Fruit fly (Drosophila melanogaster): ENCODE results near the gene gudu.

gudu gene

DNA sequence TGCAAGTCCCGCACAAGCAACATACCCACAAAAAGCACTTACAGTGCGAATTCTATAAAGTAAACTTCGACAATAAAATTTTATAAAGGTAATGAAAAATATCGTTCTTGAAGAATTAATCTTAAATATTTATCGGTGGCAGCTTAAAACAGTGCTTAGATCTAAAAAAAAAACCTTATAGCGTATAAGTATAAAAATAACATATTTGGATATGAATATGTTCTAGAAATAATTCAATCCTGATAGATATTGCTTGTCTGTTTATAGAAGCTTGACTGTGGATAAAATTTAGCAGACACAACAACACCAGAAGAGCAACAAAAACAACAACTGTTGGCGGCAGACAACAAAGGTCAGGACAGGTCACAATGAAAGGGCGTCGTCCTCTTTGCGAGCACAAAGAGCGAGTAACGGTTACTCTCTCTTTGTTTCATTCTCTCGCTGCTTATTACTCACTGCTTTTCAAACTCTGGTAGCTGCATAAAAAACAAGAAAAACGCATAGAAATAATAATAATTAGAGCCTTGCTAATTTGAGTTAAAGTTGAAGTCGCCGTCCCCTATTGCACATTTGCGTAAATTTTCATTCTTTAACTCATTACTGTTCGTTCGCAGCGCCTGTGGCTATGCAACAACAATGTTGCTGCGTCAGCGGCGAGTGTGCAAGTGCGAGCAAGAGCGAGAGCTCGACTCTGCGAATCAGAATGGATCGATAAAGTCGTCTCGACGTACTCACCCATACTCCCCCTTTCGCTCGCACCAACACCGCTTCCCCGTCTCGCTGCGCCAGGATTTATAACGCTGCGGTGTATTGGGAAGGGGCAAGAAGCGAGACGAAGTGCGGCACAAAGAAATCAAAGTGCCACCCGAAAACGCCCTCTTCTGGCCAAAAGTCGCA, 31.3 kb downstream of the gudu start:
- TF ChIP-seq net (GFP tag; optimal IDR thresholded peaks at IDR 0.05), result no peak
- TF ChIP-seq CG1621 (tag; optimal IDR thresholded peaks at IDR 0.05), result no peak
- no peak for TF ChIP-seq Eip93F (GFP tag; optimal IDR thresholded peaks at IDR 0.05)
- peak; percentile 69 for TF ChIP-seq Hr39 (GFP tag; optimal IDR thresholded peaks at IDR 0.05)
- TF ChIP-seq ss (GFP tag; optimal IDR thresholded peaks at IDR 0.05), result peak in 1 of 2 experiments; percentile 76
- peak; percentile 89 for TF ChIP-seq esn (GFP tag; optimal IDR thresholded peaks at IDR 0.05)
- TF ChIP-seq CG8119 (GFP tag; IDR thresholded peaks at IDR 0.05), result peak; percentile 67
- TF ChIP-seq salr (GFP tag; optimal IDR thresholded peaks at IDR 0.05), result peak in 1 of 2 experiments; percentile 43
- TF ChIP-seq acj6 (GFP tag; optimal IDR thresholded peaks at IDR 0.05), result peak; percentile 30
- peak; percentile 64 for TF ChIP-seq CG10669 (GFP tag; optimal IDR thresholded peaks at IDR 0.05)
- peak; percentile 31 for TF ChIP-seq CG6854 (GFP tag; optimal IDR thresholded peaks at IDR 0.05)
- no peak for TF ChIP-seq Gug (GFP tag; IDR thresholded peaks at IDR 0.05)
- TF ChIP-seq vri (GFP tag; optimal IDR thresholded peaks at IDR 0.05), result no peak
- peak; percentile 70 for TF ChIP-seq CG34406 (GFP tag; optimal IDR thresholded peaks at IDR 0.05)
- TF ChIP-seq Smox (GFP tag; optimal IDR thresholded peaks at IDR 0.05), result peak; percentile 69
- TF ChIP-seq CG3919 (GFP tag; optimal IDR thresholded peaks at IDR 0.05), result peak; percentile 53
- TF ChIP-seq Lpt (GFP tag; optimal IDR thresholded peaks at IDR 0.05), result no peak
- peak; percentile 77 for TF ChIP-seq CG3032 (tag; optimal IDR thresholded peaks at IDR 0.05)
- peak; percentile 78 for TF ChIP-seq Eip75B (GFP tag; optimal IDR thresholded peaks at IDR 0.05)
- peak; percentile 65 for TF ChIP-seq CG6163 (GFP tag; IDR thresholded peaks at IDR 0.05)
- peak; percentile 58 for TF ChIP-seq Ets96B (tag; optimal IDR thresholded peaks at IDR 0.05)
- no peak for TF ChIP-seq Sox15 (GFP tag; optimal IDR thresholded peaks at IDR 0.05)
- TF ChIP-seq cyc (GFP tag; optimal IDR thresholded peaks at IDR 0.05), result peak; percentile 69
- peak; percentile 87 for TF ChIP-seq dsx (GFP tag; optimal IDR thresholded peaks at IDR 0.05; ENCODE audit: poor library complexity, severe bottlenecking)
- TF ChIP-seq CG11902 (GFP tag; optimal IDR thresholded peaks at IDR 0.05), result peak; percentile 40
- 0 out of 2 replicates have a peak, but pooled peaks have one; percentile 11 for TF ChIP-seq CG11294 (GFP tag; IDR thresholded peaks at IDR 0.05)
- TF ChIP-seq svp (GFP tag), result peak; percentile 95
- peak; percentile 86 for TF ChIP-seq Eip78C (GFP tag)
- TF ChIP-seq achi (GFP tag; optimal IDR thresholded peaks at IDR 0.05), result peak; percentile 77
- TF ChIP-seq CG8319 (GFP tag; optimal IDR thresholded peaks at IDR 0.05), result no peak
- peak; percentile 65 for TF ChIP-seq pdm3 (GFP tag; optimal IDR thresholded peaks at IDR 0.05)
- peak; percentile 79 for TF ChIP-seq Sox102F (GFP tag; optimal IDR thresholded peaks at IDR 0.05)
- peak; percentile 54 for TF ChIP-seq CG32006 (GFP tag; optimal IDR thresholded peaks at IDR 0.05)
- TF ChIP-seq CG7368 (GFP tag; optimal IDR thresholded peaks at IDR 0.05), result no peak
- TF ChIP-seq spab (GFP tag; optimal IDR thresholded peaks at IDR 0.05), result peak; percentile 15
- peak; percentile 64 for TF ChIP-seq CG6808 (GFP tag; optimal IDR thresholded peaks at IDR 0.05)
- TF ChIP-seq CG8632 (GFP tag; optimal IDR thresholded peaks at IDR 0.05), result peak; percentile 49
- TF ChIP-seq fd85E (GFP tag; optimal IDR thresholded peaks at IDR 0.05), result no peak
- TF ChIP-seq CG9139 (GFP tag; optimal IDR thresholded peaks at IDR 0.05), result peak; percentile 50
- no peak for TF ChIP-seq dac (GFP tag; optimal IDR thresholded peaks at IDR 0.05)
- peak; percentile 81 for TF ChIP-seq Sox14 (GFP tag; optimal IDR thresholded peaks at IDR 0.05)
- TF ChIP-seq CG11762 (GFP tag; optimal IDR thresholded peaks at IDR 0.05; ENCODE audit: insufficient read depth), result peak; percentile 31
- peak; percentile 64 for TF ChIP-seq CG15336 (GFP tag; IDR thresholded peaks at IDR 0.05)
- peak; percentile 44 for TF ChIP-seq CG16779 (tag; optimal IDR thresholded peaks at IDR 0.05)
- TF ChIP-seq OdsH (GFP tag; optimal IDR thresholded peaks at IDR 0.05), result peak; percentile 54
- TF ChIP-seq Hr4 (GFP tag; optimal IDR thresholded peaks at IDR 0.05), result peak; percentile 44
- peak; percentile 34 for TF ChIP-seq CG6276 (GFP tag; optimal IDR thresholded peaks at IDR 0.05)
- TF ChIP-seq CG10631 (GFP tag; optimal IDR thresholded peaks at IDR 0.05), result peak; percentile 78
- no peak for TF ChIP-seq fkh (GFP tag; optimal IDR thresholded peaks at IDR 0.05)
- TF ChIP-seq CG6792 (GFP tag; optimal IDR thresholded peaks at IDR 0.05), result peak; percentile 45

Measured in whole organism, prepupa.